Fruit fly (Drosophila melanogaster): ENCODE data around the gene CG14565.
A peak's percentile ranks its signal among the peaks of the same experiment; 100 is the strongest.

dm6 chr3L:21727728-21728124 is 16.3 kb downstream of the CG14565 start:
- TF ChIP-seq Crg-1 (GFP tag; optimal IDR thresholded peaks at IDR 0.05), result no peak
- TF ChIP-seq Mnt (GFP tag; optimal IDR thresholded peaks at IDR 0.05), result no peak
- no peak for TF ChIP-seq CG12768 (GFP tag; optimal IDR thresholded peaks at IDR 0.05)
- peak; percentile 74 for TF ChIP-seq tj (GFP tag; optimal IDR thresholded peaks at IDR 0.05)
- no peak for TF ChIP-seq toe (GFP tag; optimal IDR thresholded peaks at IDR 0.05)
- TF ChIP-seq Clk (GFP tag; optimal IDR thresholded peaks at IDR 0.05), result no peak
- no peak for TF ChIP-seq CG14711 (tag; optimal IDR thresholded peaks at IDR 0.05)
- no peak for TF ChIP-seq ovo (GFP tag; optimal IDR thresholded peaks at IDR 0.05)
- no peak for TF ChIP-seq Hr96 (GFP tag; optimal IDR thresholded peaks at IDR 0.05)

Data from whole organism, adult.